Worm (Caenorhabditis elegans) whole organism, L1 larva: ENCODE data around the gene R03G8.1.

Experiments used
- Y116A8C.19 ChIP-seq: sonication (generic microtip); optimal IDR thresholded peaks from 2 replicates; lab custom pipeline; 2016; ENCODE audit warnings: missing compliant biosample characterization, missing genetic modification characterization, borderline replicate concordance
- blmp-1 ChIP-seq: fragments of 150-350 bp; optimal IDR thresholded peaks from 2 replicates; lab custom pipeline; 2014; ENCODE audit warnings: missing biosample characterization, missing genetic modification characterization
- egl-13 ChIP-seq: sonication (generic microtip); optimal IDR thresholded peaks from 2 replicates; lab custom pipeline; 2016; ENCODE audit warnings: missing genotype, missing genetic modification reagents, missing genetic modification characterization, missing compliant biosample characterization
- mep-1 ChIP-seq: fragments of 150-350 bp; optimal IDR thresholded peaks from 2 replicates; lab custom pipeline; 2014; ENCODE audit warnings: missing biosample characterization, missing genetic modification characterization

- TF ChIP-seq blmp-1 (no peak), egl-13 (no peak), mep-1 (tag; lab: Kevin White, UChicago) (no peak), Y116A8C.19 (tag; lab: Kevin White, UChicago) (no peak)
Observed at ce11 chrX:13062934-13063585, 21.3 kb upstream of the R03G8.1 start, which contains the start of gene K03A11.5.
